Worm (Caenorhabditis elegans): Measurements from ENCODE around the gene tat-3.
"Not testable (repeated sequence)": the region's sequence is repeated elsewhere in the genome, so short reads cannot be mapped to it uniquely, and the experiment has no call there.

tat-3 gene

DNA sequence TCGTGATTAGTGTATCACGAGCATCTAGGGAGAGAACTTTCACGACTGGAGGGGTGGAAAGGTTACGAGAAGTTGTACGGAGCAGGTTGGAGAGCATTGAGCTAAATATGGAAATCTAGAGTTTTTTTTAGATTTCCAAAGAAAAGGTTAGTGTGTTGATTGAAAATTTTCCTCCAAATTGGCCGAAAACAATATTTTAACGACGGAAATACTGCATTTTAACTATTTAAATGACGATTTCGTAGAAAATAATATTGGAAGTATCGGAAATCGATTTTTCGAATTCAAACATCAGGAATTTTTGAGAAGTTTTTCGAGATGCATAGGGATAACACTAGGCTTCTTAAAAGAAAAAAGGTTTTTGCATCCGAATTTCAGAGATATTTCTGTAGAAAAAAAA, 27.9 kb upstream of the tat-3 start, which contains the start of gene K01G5.10:
K01G5.10 (minus strand) TSS at position 101 of the 400 bp plus-strand sequence.
- TF ChIP-seq pat-9 (tag; optimal IDR thresholded peaks at IDR 0.05) (no peak), ceh-19 (GFP tag; optimal IDR thresholded peaks at IDR 0.05) (no peak), sox-2 (GFP tag; IDR thresholded peaks at IDR 0.05) (no peak), dve-1 (tag; optimal IDR thresholded peaks at IDR 0.05) (no peak), ceh-14 (tag; optimal IDR thresholded peaks at IDR 0.05) (no peak), ceh-24 (tag; optimal IDR thresholded peaks at IDR 0.05) (no peak), tbx-7 (tag; optimal IDR thresholded peaks at IDR 0.05) (no peak), elt-4 (tag; optimal IDR thresholded peaks at IDR 0.05) (no peak), K09A11.1 (tag; optimal IDR thresholded peaks at IDR 0.05; ENCODE audit: insufficient read depth) (no peak), hlh-30 (tag; optimal IDR thresholded peaks at IDR 0.05; ENCODE audit: insufficient read depth) (no peak), unc-86 (tag; optimal IDR thresholded peaks at IDR 0.05) (no peak), ceh-18 (tag; optimal IDR thresholded peaks at IDR 0.05) (no peak)

ce11 chrIII:10757540-10757939, 27.0 kb upstream of the tat-3 start, which contains the start of gene rnf-113:
Gene rnf-113 (minus strand): TSS chrIII:10757640.
- TF ChIP-seq ceh-31 (tag; optimal IDR thresholded peaks at IDR 0.05) (no peak), ttx-3 (tag; optimal IDR thresholded peaks at IDR 0.05) (no peak), ahr-1 (tag; optimal IDR thresholded peaks at IDR 0.05) (no peak), unc-55 (GFP tag; optimal IDR thresholded peaks at IDR 0.05) (no peak), nfya-1 (tag; optimal IDR thresholded peaks at IDR 0.05) (no peak), nhr-11 (tag; optimal IDR thresholded peaks at IDR 0.05) (no peak), sdc-2 (tag; optimal IDR thresholded peaks at IDR 0.05) (no peak), C08G9.2 (tag; optimal IDR thresholded peaks at IDR 0.05) (no peak), hlh-13 (GFP tag; optimal IDR thresholded peaks at IDR 0.05) (no peak), pat-9 (tag; optimal IDR thresholded peaks at IDR 0.05) (no peak), ceh-14 (tag; optimal IDR thresholded peaks at IDR 0.05) (no peak), pha-4 (tag; optimal IDR thresholded peaks at IDR 0.05) (no peak), ceh-34 (tag; optimal IDR thresholded peaks at IDR 0.05) (no peak)

DNA sequence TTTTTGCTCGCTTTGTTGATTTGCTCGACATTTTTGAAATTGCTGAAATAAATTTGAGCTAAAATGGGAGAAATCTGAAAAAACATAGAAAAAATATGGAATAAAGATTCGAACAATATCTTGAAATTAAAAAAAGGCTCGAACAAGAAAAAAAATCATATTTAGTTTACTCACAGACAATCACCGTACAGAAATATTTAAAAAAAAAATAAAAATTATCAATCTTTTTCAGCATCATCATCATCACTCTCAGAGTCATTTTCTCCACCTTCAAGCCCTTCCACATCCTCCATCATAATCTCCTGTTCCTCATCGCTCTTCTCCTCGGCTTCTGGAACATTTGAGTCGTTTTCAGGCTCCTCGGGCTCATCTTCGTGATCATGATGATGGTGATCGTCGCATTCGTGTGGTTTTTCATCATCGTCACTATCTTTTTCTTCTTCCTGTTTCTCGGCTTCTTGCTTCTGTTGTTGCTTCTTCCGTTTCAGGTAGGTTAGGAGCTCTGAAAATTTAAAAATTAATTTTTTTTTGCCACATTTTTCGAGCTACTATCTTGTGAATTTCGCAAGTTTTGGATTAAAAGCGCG, 25.1 kb upstream of the tat-3 start, which contains the start of gene hpl-2:
hpl-2 (minus strand) TSS at position 51 of the 587 bp plus-strand sequence.
- TF ChIP-seq K09A11.1 (tag; optimal IDR thresholded peaks at IDR 0.05; ENCODE audit: insufficient read depth) (no peak), nfya-1 (tag; optimal IDR thresholded peaks at IDR 0.05) (no peak), syd-9 (tag; optimal IDR thresholded peaks at IDR 0.05) (no peak), ttx-3 (tag; optimal IDR thresholded peaks at IDR 0.05) (no peak), sox-2 (GFP tag; IDR thresholded peaks at IDR 0.05) (no peak), mec-3 (tag; optimal IDR thresholded peaks at IDR 0.05; ENCODE audit: borderline replicate concordance) (no peak), ref-2 (tag; optimal IDR thresholded peaks at IDR 0.05) (no peak), nhr-11 (tag; optimal IDR thresholded peaks at IDR 0.05) (no peak), C38D4.7 (GFP tag; optimal IDR thresholded peaks at IDR 0.05) (no peak), eyg-1 (tag; optimal IDR thresholded peaks at IDR 0.05) (no peak), hlh-13 (GFP tag; optimal IDR thresholded peaks at IDR 0.05) (no peak), ceh-24 (tag; optimal IDR thresholded peaks at IDR 0.05) (no peak), unc-55 (GFP tag; optimal IDR thresholded peaks at IDR 0.05) (no peak), ceh-9 (tag; optimal IDR thresholded peaks at IDR 0.05) (no peak), lim-6 (tag; optimal IDR thresholded peaks at IDR 0.05) (no peak), ceh-30 (tag; optimal IDR thresholded peaks at IDR 0.05) (no peak), T23F11.4 (GFP tag; optimal IDR thresholded peaks at IDR 0.05) (no peak), pax-1 (tag; optimal IDR thresholded peaks at IDR 0.05) (no peak)

DNA sequence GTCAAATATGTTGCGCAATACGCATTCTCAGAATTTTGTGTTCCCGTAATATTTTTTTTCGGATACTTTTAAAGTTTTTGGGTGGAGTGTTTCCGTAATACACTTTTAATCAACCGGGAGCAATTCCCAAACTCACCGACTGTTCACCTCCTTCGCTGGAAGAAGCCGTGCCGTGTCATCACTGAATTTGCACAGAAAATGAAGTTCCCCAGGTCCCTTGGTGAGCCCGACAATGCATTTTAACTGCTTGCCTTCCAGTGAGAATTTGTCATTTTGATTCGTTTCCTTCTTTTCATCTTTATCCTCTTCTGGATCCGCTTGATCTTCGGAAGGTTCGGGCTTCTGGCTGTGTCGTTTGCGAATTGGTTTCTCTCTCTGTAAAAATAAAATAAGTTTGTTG, 23.9 kb upstream of the tat-3 start:
- TF ChIP-seq C38D4.7 (GFP tag; optimal IDR thresholded peaks at IDR 0.05) (no peak), ahr-1 (tag; optimal IDR thresholded peaks at IDR 0.05) (no peak), ceh-31 (tag; optimal IDR thresholded peaks at IDR 0.05) (no peak)

DNA sequence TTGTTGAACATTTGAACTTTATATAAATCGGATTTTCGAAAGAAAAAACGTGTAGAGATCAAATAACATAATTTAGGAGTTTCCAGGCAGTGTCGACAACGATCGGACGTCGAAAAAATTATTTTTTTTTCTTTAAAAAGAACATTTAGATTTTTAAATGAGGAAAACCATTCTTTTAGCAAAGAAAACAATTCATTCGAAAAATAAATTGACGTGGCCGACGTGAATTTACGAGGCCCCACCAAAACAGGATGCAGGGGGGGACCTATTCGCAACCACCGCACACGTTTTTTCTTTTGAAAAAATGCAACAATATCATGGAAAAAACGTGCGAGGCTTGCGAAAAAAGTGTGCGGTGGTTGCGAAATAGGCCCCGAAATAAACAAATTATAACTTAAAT, 19.5 kb upstream of the tat-3 start, which contains the start of gene enu-3.6:
enu-3.6 (plus strand) TSS at position 392 of the 400 bp plus-strand sequence.
- TF ChIP-seq K02D7.2, lin-11, hlh-6 (tag; optimal IDR thresholded peaks at IDR 0.05): not testable (repeated sequence)
